Worm (Caenorhabditis elegans) whole organism, young adult: ENCODE data around the gene grp-1.

Source experiments
- D2030.7 ChIP-seq: fragments of 200-800 bp; sonication (Bioruptor generic); IDR thresholded peaks from 2 replicates; pipeline ENCODE4 v1.3.6; 2022; ENCODE audit warnings: missing genetic modification reagents, missing genetic modification characterization, missing compliant biosample characterization
- F23B12.7 ChIP-seq: sonication (generic microtip); optimal IDR thresholded peaks from 2 replicates; lab custom pipeline; 2017; ENCODE audit warnings: missing genetic modification characterization, mild to moderate bottlenecking, missing compliant biosample characterization, antibody characterized with exemption, moderate library complexity; ENCODE audit not compliant: insufficient read depth
- F52B5.7 ChIP-seq: sonication (generic microtip); optimal IDR thresholded peaks from 2 replicates; lab custom pipeline; 2016; ENCODE audit warnings: mild to moderate bottlenecking, missing genetic modification characterization, missing compliant biosample characterization
- F57A8.1 ChIP-seq: fragments of 200-800 bp; sonication (Bioruptor generic); optimal IDR thresholded peaks from 2 replicates; lab custom pipeline; 2018; ENCODE audit warnings: mild to moderate bottlenecking, missing genetic modification characterization, moderate library complexity, missing compliant biosample characterization
- F57C9.4 ChIP-seq: sonication (generic microtip); optimal IDR thresholded peaks from 2 replicates; lab custom pipeline; 2017; ENCODE audit warnings: mild to moderate bottlenecking, missing genetic modification characterization, missing compliant biosample characterization
- K11D2.4 ChIP-seq: fragments of 200-800 bp; sonication (Bioruptor generic); IDR thresholded peaks from 2 replicates; pipeline ENCODE4 v1.3.6; 2022; ENCODE audit warnings: missing genetic modification reagents, missing genetic modification characterization, missing compliant biosample characterization
- K12H6.12 ChIP-seq: fragments of 200-800 bp; sonication (Bioruptor generic); optimal IDR thresholded peaks from 2 replicates; lab custom pipeline; 2018; ENCODE audit warnings: mild to moderate bottlenecking, missing genetic modification characterization, missing compliant biosample characterization
- T26A5.8 ChIP-seq: sonication (generic microtip); optimal IDR thresholded peaks from 2 replicates; lab custom pipeline; 2016; ENCODE audit warnings: missing genetic modification characterization, missing compliant biosample characterization
- Y53G8AR.9 ChIP-seq: fragments of 200-800 bp; sonication (Bioruptor generic); conservative IDR thresholded peaks from 2 replicates; pipeline ENCODE4 v1.3.6; 2022; ENCODE audit warnings: missing genetic modification reagents, missing genetic modification characterization, missing compliant biosample characterization
- Y95B8A.8 ChIP-seq: fragments of 200-800 bp; sonication (Bioruptor generic); IDR thresholded peaks from 2 replicates; pipeline ENCODE4 v1.3.6; 2022; ENCODE audit warnings: missing genetic modification reagents, missing genetic modification characterization, missing compliant biosample characterization
- akir-1 ChIP-seq: fragments of 200-800 bp; sonication (Bioruptor generic); optimal IDR thresholded peaks from 2 replicates; lab custom pipeline; 2018; ENCODE audit warnings: mild to moderate bottlenecking, missing genetic modification characterization, moderate library complexity, missing compliant biosample characterization
- bed-1 ChIP-seq: fragments of 200-800 bp; sonication (Bioruptor generic); IDR thresholded peaks from 2 replicates; pipeline ENCODE4 v1.3.6; 2022; ENCODE audit warnings: missing genetic modification reagents, missing genetic modification characterization, missing compliant biosample characterization
- bed-2 ChIP-seq: fragments of 200-800 bp; sonication (Bioruptor generic); IDR thresholded peaks from 2 replicates; pipeline ENCODE4 v1.3.6; 2022; ENCODE audit warnings: missing genetic modification reagents, missing genetic modification characterization, missing compliant biosample characterization
- cebp-1 ChIP-seq, 2 experiments: fragments of 200-800 bp in 1 of 2; sonication (Bioruptor generic) in 1 of 2; sonication (generic microtip) in 1 of 2; IDR thresholded peaks in 1 of 2; optimal IDR thresholded peaks in 1 of 2; 2 replicates each; pipeline versions ENCODE4 v1.3.6 to Lab custom; 2017 to 2022; ENCODE audit warnings: missing compliant biosample characterization in 2 of 2, missing genetic modification characterization in 2 of 2, mild to moderate bottlenecking in 1 of 2, missing genetic modification reagents in 1 of 2, moderate library complexity in 1 of 2
- ceh-79 ChIP-seq: sonication (generic microtip); optimal IDR thresholded peaks from 2 replicates; lab custom pipeline; 2017; ENCODE audit warnings: mild to moderate bottlenecking, missing genetic modification characterization, missing compliant biosample characterization
- ceh-91 ChIP-seq: fragments of 200-800 bp; sonication (Bioruptor generic); IDR thresholded peaks from 2 replicates; pipeline ENCODE4 v1.3.6; 2022; ENCODE audit warnings: missing genetic modification reagents, missing genetic modification characterization, missing compliant biosample characterization
- chd-7 ChIP-seq: sonication (generic microtip); optimal IDR thresholded peaks from 2 replicates; lab custom pipeline; 2016; ENCODE audit warnings: mild to moderate bottlenecking, missing genetic modification characterization, moderate library complexity, missing compliant biosample characterization
- egrh-3 ChIP-seq: fragments of 200-800 bp; sonication (Bioruptor generic); IDR thresholded peaks from 2 replicates; pipeline ENCODE4 v1.3.6; 2022; ENCODE audit warnings: missing genetic modification reagents, missing genetic modification characterization, missing compliant biosample characterization
- ekl-4 ChIP-seq: fragments of 200-800 bp; sonication (Bioruptor generic); IDR thresholded peaks from 2 replicates; pipeline ENCODE4 v1.3.6; 2022; ENCODE audit warnings: missing genetic modification reagents, missing genetic modification characterization, missing compliant biosample characterization
- him-1 ChIP-seq: sonication (generic microtip); optimal IDR thresholded peaks from 2 replicates; lab custom pipeline; 2016; ENCODE audit warnings: missing genotype, missing genetic modification reagents, missing genetic modification characterization, missing compliant biosample characterization
- hlh-12 ChIP-seq: sonication (generic microtip); optimal IDR thresholded peaks from 2 replicates; lab custom pipeline; 2016; ENCODE audit warnings: missing genetic modification characterization, missing compliant biosample characterization
- hmg-20 ChIP-seq: fragments of 200-800 bp; sonication (Bioruptor generic); IDR thresholded peaks from 2 replicates; pipeline ENCODE4 v1.3.6; 2022; ENCODE audit warnings: missing genetic modification reagents, missing genetic modification characterization, missing compliant biosample characterization
- let-526 ChIP-seq: fragments of 200-800 bp; sonication (Bioruptor generic); IDR thresholded peaks from 2 replicates; pipeline ENCODE4 v1.3.6; 2022; ENCODE audit warnings: missing genetic modification reagents, missing genetic modification characterization, missing compliant biosample characterization
- lir-1 ChIP-seq: fragments of 200-800 bp; sonication (Bioruptor generic); conservative IDR thresholded peaks from 2 replicates; pipeline ENCODE4 v1.3.6; 2022; ENCODE audit warnings: missing genetic modification reagents, missing genetic modification characterization, missing compliant biosample characterization
- lsl-1 ChIP-seq: fragments of 200-800 bp; sonication (Bioruptor generic); optimal IDR thresholded peaks from 2 replicates; lab custom pipeline; 2018; ENCODE audit warnings: mild to moderate bottlenecking, missing genetic modification characterization, moderate library complexity, missing compliant biosample characterization
- mxl-1 ChIP-seq: sonication (generic microtip); optimal IDR thresholded peaks from 2 replicates; lab custom pipeline; 2016; ENCODE audit warnings: missing genetic modification characterization, missing compliant biosample characterization
- nfya-1 ChIP-seq: sonication (generic microtip); optimal IDR thresholded peaks from 2 replicates; lab custom pipeline; 2017; ENCODE audit warnings: antibody characterized with exemption, missing compliant biosample characterization, missing genetic modification characterization, borderline replicate concordance; ENCODE audit not compliant: insufficient read depth
- nfya-2 ChIP-seq: fragments of 200-800 bp; sonication (Bioruptor generic); IDR thresholded peaks from 2 replicates; pipeline ENCODE4 v1.3.6; 2022; ENCODE audit warnings: missing genetic modification reagents, missing genetic modification characterization, missing compliant biosample characterization
- rcor-1 ChIP-seq: fragments of 200-800 bp; sonication (Bioruptor generic); IDR thresholded peaks from 2 replicates; pipeline ENCODE4 v1.3.6; 2022; ENCODE audit warnings: missing genetic modification reagents, missing genetic modification characterization, missing compliant biosample characterization
- sea-2 ChIP-seq: fragments of 200-800 bp; sonication (Bioruptor generic); IDR thresholded peaks from 2 replicates; pipeline ENCODE4 v1.3.6; 2022; ENCODE audit warnings: missing genetic modification characterization, missing compliant biosample characterization
- snpc-3.4 ChIP-seq: sonication (generic microtip); optimal IDR thresholded peaks from 2 replicates; lab custom pipeline; 2017; ENCODE audit warnings: missing genetic modification characterization, mild to moderate bottlenecking, missing compliant biosample characterization, antibody characterized with exemption, moderate library complexity, missing genotype, missing genetic modification reagents
- snpc-4 ChIP-seq, 5 experiments: fragments of 150-350 bp in 1 of 5; sonication (generic microtip) in 4 of 5; optimal IDR thresholded peaks; 2 replicates each; lab custom pipeline; 2014 to 2018; ENCODE audit warnings: missing genetic modification characterization in 5 of 5, missing biosample characterization in 3 of 5, antibody characterized with exemption in 2 of 5, mild to moderate bottlenecking in 2 of 5, missing compliant biosample characterization in 2 of 5, missing genotype in 2 of 5, moderate library complexity in 2 of 5, missing genetic modification reagents in 1 of 5
- somi-1 ChIP-seq: fragments of 200-800 bp; sonication (Bioruptor generic); optimal IDR thresholded peaks from 2 replicates; lab custom pipeline; 2018; ENCODE audit warnings: mild to moderate bottlenecking, missing genetic modification characterization, missing compliant biosample characterization
- tbp1 ChIP-seq: fragments of 200-800 bp; sonication (Bioruptor generic); optimal IDR thresholded peaks from 2 replicates; lab custom pipeline; 2018; ENCODE audit warnings: mild to moderate bottlenecking, missing genetic modification characterization, missing compliant biosample characterization
- zfh-2 ChIP-seq: fragments of 200-800 bp; sonication (Bioruptor generic); conservative IDR thresholded peaks from 2 replicates; pipeline ENCODE4 v1.3.6; 2022; ENCODE audit warnings: missing genetic modification reagents, missing genetic modification characterization, missing compliant biosample characterization
- ztf-28 ChIP-seq: fragments of 200-800 bp; sonication (Bioruptor generic); IDR thresholded peaks from 2 replicates; pipeline ENCODE4 v1.3.6; 2022; ENCODE audit warnings: missing genetic modification reagents, missing genetic modification characterization, missing compliant biosample characterization
- ztf-3 ChIP-seq: fragments of 200-800 bp; sonication (Bioruptor generic); optimal IDR thresholded peaks from 2 replicates; lab custom pipeline; 2018; ENCODE audit warnings: mild to moderate bottlenecking, missing genetic modification characterization, missing compliant biosample characterization

grp-1 gene

DNA sequence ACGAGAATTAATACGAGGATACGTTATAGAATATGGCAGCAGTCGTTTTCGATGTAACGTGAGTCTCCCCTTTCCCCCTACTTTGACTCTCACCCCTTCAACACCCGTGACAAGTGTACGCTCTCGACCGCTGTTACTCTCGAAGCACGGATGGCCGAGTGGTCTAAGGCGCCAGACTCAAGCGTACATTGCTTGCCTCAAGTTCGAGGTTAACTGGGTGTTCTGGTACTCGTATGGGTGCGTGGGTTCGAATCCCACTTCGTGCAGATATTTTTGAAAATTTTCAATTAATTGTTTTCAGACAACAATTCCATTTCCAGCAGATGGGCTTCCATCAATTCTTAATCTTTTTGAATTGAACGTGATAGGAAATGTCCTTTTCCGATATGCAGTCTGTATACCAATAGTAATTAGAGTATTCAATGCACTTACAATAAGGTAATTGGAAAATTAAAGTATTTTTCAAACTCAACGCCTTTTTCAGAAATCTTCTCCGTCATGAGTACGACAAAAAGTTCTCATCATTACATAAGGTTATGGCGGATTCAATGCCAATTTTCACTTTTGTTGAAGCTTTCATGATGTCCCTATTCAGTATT is 24.1 kb downstream of the grp-1 start (continued):
- TF ChIP-seq K11D2.4 (GFP tag; lab: Robert Waterston, UW) (peak; percentile 61), lsl-1 (GFP tag; lab: Kevin White, UChicago) (peak; percentile 57), ztf-28 (GFP tag; lab: Robert Waterston, UW) (peak; percentile 74; the same call in 1 of the 2 replicates), chd-7 (tag; lab: Kevin White, UChicago) (peak; percentile 81), nfya-1 (tag; lab: Kevin White, UChicago) (no peak), ekl-4 (peak; percentile 72), bed-1 (no peak), snpc-3.4 (tag; lab: Kevin White, UChicago) (peak; percentile 89), bed-2 (no peak), tbp1 (peak; percentile 99), F52B5.7 (tag; lab: Kevin White, UChicago) (peak; percentile 47)

DNA sequence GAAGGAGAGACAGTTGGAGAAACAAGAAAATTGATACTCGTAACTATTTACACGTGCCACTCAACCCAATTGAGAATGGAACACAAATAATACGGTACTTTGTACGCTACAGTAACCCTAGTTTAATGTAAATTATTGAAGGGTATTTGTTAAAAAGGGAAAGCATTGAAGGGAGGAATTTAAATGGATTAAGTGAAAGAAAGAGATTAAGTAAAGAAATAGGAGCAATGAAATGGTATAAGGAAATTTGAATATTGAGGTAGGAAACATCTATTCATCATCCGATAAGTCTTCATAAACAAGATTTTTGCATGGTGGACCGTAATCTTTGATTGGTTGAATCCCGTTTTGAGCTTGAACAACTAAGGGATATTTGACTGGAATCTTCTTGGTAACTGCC is 25.8 kb downstream of the grp-1 start:
- TF ChIP-seq ztf-3 (no peak), nfya-2 (GFP tag; lab: Robert Waterston, UW) (no peak), snpc-3.4 (tag; lab: Kevin White, UChicago) (no peak), snpc-4 (GFP tag; optimal IDR thresholded peaks at IDR 0.05; lab: Kevin White, UChicago) (no peak), snpc-4 (tag; optimal IDR thresholded peaks at IDR 0.05; lab: Kevin White, UChicago) (no peak), ceh-79 (tag; lab: Kevin White, UChicago) (no peak), lir-1 (GFP tag; lab: Robert Waterston, UW) (no peak), hlh-12 (tag; lab: Kevin White, UChicago) (no peak), Y95B8A.8 (no peak), F57C9.4 (tag; lab: Kevin White, UChicago) (no peak), D2030.7 (GFP tag; lab: Robert Waterston, UW) (no peak)

DNA sequence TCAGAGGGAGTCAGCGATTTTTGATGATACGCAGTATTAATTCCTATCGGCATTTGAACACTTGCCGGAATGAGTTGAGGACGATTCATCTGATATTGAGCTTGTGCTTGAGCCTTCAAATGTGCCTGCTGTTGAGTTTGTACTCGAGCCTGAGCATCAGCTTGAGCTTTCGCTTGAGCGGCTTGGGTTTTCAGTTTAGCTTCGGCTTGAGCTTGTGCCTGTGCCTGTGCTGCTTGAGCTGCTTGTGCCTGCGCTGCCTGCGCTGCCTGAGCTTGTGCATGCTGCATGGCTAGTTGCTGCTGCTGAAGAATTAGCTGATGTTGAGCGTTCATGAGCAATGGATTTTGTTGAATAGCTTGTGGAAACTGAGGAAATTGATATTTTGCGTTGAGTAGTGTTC is 30.4 kb downstream of the grp-1 start:
- peak; percentile 59 for TF ChIP-seq zfh-2 (GFP tag; lab: Robert Waterston, UW)
- TF ChIP-seq hmg-20, result no peak

- no peak for TF ChIP-seq bed-1
- no peak for TF ChIP-seq F57A8.1 (GFP tag; lab: Kevin White, UChicago)
- no peak for TF ChIP-seq akir-1
- peak; percentile 54 for TF ChIP-seq egrh-3 (GFP tag; lab: Robert Waterston, UW)
- TF ChIP-seq K11D2.4 (GFP tag; lab: Robert Waterston, UW), result no peak
- peak; percentile 85 for TF ChIP-seq zfh-2 (GFP tag; lab: Robert Waterston, UW)
These were observed 31.6 kb downstream of the grp-1 start for ce11 chrIII:8117155-8117554.

DNA sequence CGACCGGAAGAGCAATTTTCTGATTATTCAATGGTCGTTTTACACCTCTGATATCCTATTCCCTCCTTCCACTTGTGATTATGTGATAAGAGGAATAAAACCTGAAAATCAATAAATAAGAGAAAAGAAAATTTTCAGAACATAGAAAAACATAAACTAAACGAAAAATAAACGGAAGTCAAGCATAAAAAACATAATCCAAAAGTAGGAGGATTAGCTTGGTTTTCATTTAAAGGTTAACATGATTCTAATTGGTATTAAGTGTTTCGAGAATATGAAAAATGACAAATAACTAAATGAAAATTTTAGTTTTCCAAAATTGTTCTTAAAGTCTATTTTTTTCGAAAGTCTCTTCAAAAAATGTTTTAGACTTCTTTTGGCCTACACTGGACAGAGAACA is 35.6 kb downstream of the grp-1 start, which contains the start of gene gei-8:
TSS of gene gei-8 (minus strand) at position 101 of the 400 bp plus-strand sequence.
- no peak for TF ChIP-seq cebp-1 (GFP tag; IDR thresholded peaks at IDR 0.05; lab: Robert Waterston, UW)
- no peak for TF ChIP-seq cebp-1 (tag; optimal IDR thresholded peaks at IDR 0.05; lab: Kevin White, UChicago)
- TF ChIP-seq K12H6.12 (tag; lab: Kevin White, UChicago), result no peak
- no peak for TF ChIP-seq him-1 (tag; lab: Kevin White, UChicago)
- no peak for TF ChIP-seq rcor-1
- TF ChIP-seq F23B12.7 (tag; lab: Kevin White, UChicago), result no peak
- no peak for TF ChIP-seq Y53G8AR.9 (GFP tag; lab: Robert Waterston, UW)
- TF ChIP-seq ceh-91 (GFP tag; lab: Robert Waterston, UW), result no peak
- no peak for TF ChIP-seq T26A5.8 (tag; lab: Kevin White, UChicago)
- TF ChIP-seq F57C9.4 (tag; lab: Kevin White, UChicago), result no peak
- TF ChIP-seq snpc-3.4 (tag; lab: Kevin White, UChicago), result no peak
- no peak for TF ChIP-seq mxl-1
- no peak for TF ChIP-seq somi-1
- no peak for TF ChIP-seq sea-2
- no peak for TF ChIP-seq let-526 (GFP tag; lab: Robert Waterston, UW)
